Fruit fly (Drosophila melanogaster) whole organism, embryonic: Measurements from ENCODE around the gene CG7781.
A peak's percentile ranks its signal among the peaks of the same experiment; 100 is the strongest.

Experiments used
- ATbp ChIP-seq: fragments of 200-800 bp; sonication (Bioruptor generic); optimal IDR thresholded peaks from 2 replicates; lab custom pipeline; 2017; ENCODE audit warnings: missing biosample characterization, mild to moderate bottlenecking, missing genetic modification characterization, missing genetic modification reagents
- CG11093 ChIP-seq: fragments of 200-800 bp; sonication (Bioruptor generic); IDR thresholded peaks from 3 replicates; pipeline ENCODE4 v1.3.6; 2022; ENCODE audit warnings: missing biosample characterization, missing genetic modification characterization
- CG11398 ChIP-seq: fragments of 200-800 bp; sonication (Bioruptor generic); optimal IDR thresholded peaks from 2 replicates; lab custom pipeline; 2016; ENCODE audit warnings: missing biosample characterization, missing genetic modification characterization
- CG12104 ChIP-seq: fragments of 200-800 bp; sonication (Bioruptor generic); optimal IDR thresholded peaks from 3 replicates; lab custom pipeline; 2016; ENCODE audit warnings: missing biosample characterization, missing genetic modification characterization
- CG12219 ChIP-seq: fragments of 200-800 bp; sonication (Bioruptor generic); optimal IDR thresholded peaks from 3 replicates; lab custom pipeline; 2018; ENCODE audit warnings: missing biosample characterization, mild to moderate bottlenecking, missing genetic modification characterization
- CG12769 ChIP-seq: fragments of 200-800 bp; sonication (Bioruptor generic); optimal IDR thresholded peaks from 2 replicates; lab custom pipeline; 2019; ENCODE audit warnings: missing biosample characterization, mild to moderate bottlenecking, missing genetic modification characterization, moderate library complexity
- CG14441 ChIP-seq: fragments of 200-800 bp; sonication (Bioruptor generic); IDR thresholded peaks from 2 replicates; pipeline ENCODE4 v1.3.6; 2022; ENCODE audit warnings: missing biosample characterization, missing genetic modification characterization
- CG14710 ChIP-seq: fragments of 200-800 bp; sonication (Bioruptor generic); optimal IDR thresholded peaks from 3 replicates; lab custom pipeline; 2019; ENCODE audit warnings: missing biosample characterization, mild to moderate bottlenecking, missing genetic modification characterization, moderate library complexity
- CG1602 ChIP-seq: fragments of 200-800 bp; sonication (Bioruptor generic); optimal IDR thresholded peaks from 3 replicates; lab custom pipeline; 2016; ENCODE audit warnings: missing biosample characterization, missing genetic modification characterization
- CG2116 ChIP-seq: fragments of 200-800 bp; sonication (Bioruptor generic); optimal IDR thresholded peaks from 3 replicates; lab custom pipeline; 2018; ENCODE audit warnings: missing biosample characterization, mild to moderate bottlenecking, missing genetic modification characterization
- CG2678 ChIP-seq: fragments of 200-800 bp; sonication (Bioruptor generic); optimal IDR thresholded peaks from 3 replicates; lab custom pipeline; 2019; ENCODE audit warnings: missing biosample characterization, mild to moderate bottlenecking, missing genetic modification characterization, moderate library complexity
- CG4360 ChIP-seq: fragments of 200-800 bp; sonication (Bioruptor generic); IDR thresholded peaks from 2 replicates; pipeline ENCODE4 v1.3.6; 2022; ENCODE audit warnings: missing biosample characterization, missing genetic modification characterization
- CG6689 ChIP-seq: fragments of 200-800 bp; sonication (Bioruptor generic); IDR thresholded peaks from 2 replicates; pipeline ENCODE4 v1.3.6; 2022; ENCODE audit warnings: missing biosample characterization, missing genetic modification characterization
- CG6813 ChIP-seq: fragments of 200-800 bp; sonication (Bioruptor generic); optimal IDR thresholded peaks from 2 replicates; lab custom pipeline; 2017; ENCODE audit warnings: missing biosample characterization, missing genetic modification characterization, mild to moderate bottlenecking, moderate library complexity, missing genetic modification reagents
- CG7357 ChIP-seq: fragments of 200-800 bp; sonication (Bioruptor generic); IDR thresholded peaks from 3 replicates; pipeline ENCODE4 v1.3.6; 2022; ENCODE audit warnings: missing biosample characterization, missing genetic modification characterization
- CG7928 ChIP-seq: fragments of 200-800 bp; sonication (Bioruptor generic); optimal IDR thresholded peaks from 2 replicates; lab custom pipeline; 2017; ENCODE audit warnings: missing biosample characterization, mild to moderate bottlenecking, missing genetic modification characterization
- CG9727 ChIP-seq: fragments of 200-800 bp; sonication (Bioruptor generic); optimal IDR thresholded peaks from 3 replicates; lab custom pipeline; 2017; ENCODE audit warnings: missing biosample characterization, mild to moderate bottlenecking, missing genetic modification characterization
- Dad ChIP-seq: fragments of 200-800 bp; sonication (Bioruptor generic); optimal IDR thresholded peaks from 3 replicates; lab custom pipeline; 2016; ENCODE audit warnings: missing biosample characterization, missing genetic modification characterization
- Dip3 ChIP-seq: fragments of 200-800 bp; sonication (Bioruptor generic); optimal IDR thresholded peaks from 3 replicates; lab custom pipeline; 2016; ENCODE audit warnings: missing biosample characterization, missing genetic modification characterization
- Dp ChIP-seq: fragments of 200-800 bp; sonication (Bioruptor generic); optimal IDR thresholded peaks from 2 replicates; lab custom pipeline; 2018; ENCODE audit warnings: missing biosample characterization, mild to moderate bottlenecking, missing genetic modification characterization, moderate library complexity
- HLH54F ChIP-seq: fragments of 200-800 bp; sonication (Bioruptor generic); optimal IDR thresholded peaks from 3 replicates; lab custom pipeline; 2016; ENCODE audit warnings: missing biosample characterization, missing genetic modification characterization
- HLHmδ ChIP-seq: fragments of 200-800 bp; sonication (Bioruptor generic); optimal IDR thresholded peaks from 2 replicates; lab custom pipeline; 2018; ENCODE audit warnings: missing biosample characterization, mild to moderate bottlenecking, missing genetic modification characterization, moderate library complexity
- Hand ChIP-seq: fragments of 200-800 bp; sonication (Bioruptor generic); optimal IDR thresholded peaks from 2 replicates; lab custom pipeline; 2017; ENCODE audit warnings: mild to moderate bottlenecking, missing biosample characterization, missing genetic modification reagents, missing genetic modification characterization
- Hey ChIP-seq: fragments of 200-800 bp; sonication (Bioruptor generic); optimal IDR thresholded peaks from 3 replicates; lab custom pipeline; 2018; ENCODE audit warnings: missing biosample characterization, mild to moderate bottlenecking, missing genetic modification characterization
- Hmr ChIP-seq: fragments of 200-800 bp; sonication (Bioruptor generic); optimal IDR thresholded peaks from 3 replicates; lab custom pipeline; 2017; ENCODE audit warnings: mild to moderate bottlenecking, missing biosample characterization, missing genetic modification reagents, missing genetic modification characterization
- Hr51 ChIP-seq, 2 experiments: fragments of 200-800 bp; sonication (Bioruptor generic); optimal IDR thresholded peaks; 2 replicates in 1 of 2; 3 replicates in 1 of 2; lab custom pipeline; 2016 to 2018; ENCODE audit warnings: missing biosample characterization in 2 of 2, missing genetic modification characterization in 2 of 2, mild to moderate bottlenecking in 1 of 2, moderate library complexity in 1 of 2
- Hsf ChIP-seq: fragments of 200-800 bp; sonication (Bioruptor generic); optimal IDR thresholded peaks from 3 replicates; lab custom pipeline; 2016; ENCODE audit warnings: missing biosample characterization, missing genetic modification characterization
- Lim3 ChIP-seq: fragments of 200-800 bp; sonication (Bioruptor generic); IDR thresholded peaks from 2 replicates; pipeline ENCODE4 v1.3.6; 2022; ENCODE audit warnings: missing biosample characterization, missing genetic modification characterization
- Poxn ChIP-seq: fragments of 200-800 bp; sonication (Bioruptor generic); IDR thresholded peaks from 2 replicates; pipeline ENCODE4 v1.3.6; 2022; ENCODE audit warnings: missing biosample characterization, missing genetic modification characterization
- Ravus ChIP-seq: fragments of 200-800 bp; sonication (Bioruptor generic); IDR thresholded peaks from 2 replicates; pipeline ENCODE4 v1.3.6; 2022; ENCODE audit warnings: missing biosample characterization, missing genetic modification characterization
- Sox102F ChIP-seq: fragments of 200-800 bp; sonication (Bioruptor generic); optimal IDR thresholded peaks from 2 replicates; lab custom pipeline; 2018; ENCODE audit warnings: missing biosample characterization, mild to moderate bottlenecking, missing genetic modification characterization, moderate library complexity
- Sry-β ChIP-seq: fragments of 200-800 bp; sonication (Bioruptor generic); optimal IDR thresholded peaks from 2 replicates; lab custom pipeline; 2018; ENCODE audit warnings: missing biosample characterization, mild to moderate bottlenecking, missing genetic modification characterization, moderate library complexity
- YL-1 ChIP-seq: fragments of 200-800 bp; sonication (Bioruptor generic); optimal IDR thresholded peaks from 3 replicates; lab custom pipeline; 2017; ENCODE audit warnings: missing biosample characterization, mild to moderate bottlenecking, missing genetic modification characterization
- ap ChIP-seq: fragments of 200-800 bp; sonication (Bioruptor generic); IDR thresholded peaks from 2 replicates; pipeline ENCODE4 v1.3.6; 2022; ENCODE audit warnings: missing biosample characterization, missing genetic modification characterization
- ara ChIP-seq: fragments of 200-800 bp; sonication (Bioruptor generic); IDR thresholded peaks from 2 replicates; pipeline ENCODE4 v1.3.6; 2022; ENCODE audit warnings: missing biosample characterization, missing genetic modification characterization
- chinmo ChIP-seq: fragments of 200-800 bp; sonication (Bioruptor generic); IDR thresholded peaks from 4 replicates; pipeline ENCODE4 v1.3.6; 2022; ENCODE audit warnings: missing biosample characterization, missing genetic modification characterization; ENCODE audit not compliant: partially characterized antibody
- corto ChIP-seq: fragments of 200-800 bp; sonication (Bioruptor generic); optimal IDR thresholded peaks from 2 replicates; lab custom pipeline; 2016; ENCODE audit warnings: missing biosample characterization, mild to moderate bottlenecking, missing genetic modification characterization, moderate library complexity
- crp ChIP-seq, 2 experiments: fragments of 200-800 bp; sonication (Bioruptor generic); optimal IDR thresholded peaks; 2 replicates in 1 of 2; 3 replicates in 1 of 2; lab custom pipeline; 2017; ENCODE audit warnings: missing biosample characterization in 2 of 2, missing genetic modification characterization in 2 of 2, mild to moderate bottlenecking in 1 of 2, moderate library complexity in 1 of 2
- eyg ChIP-seq: fragments of 200-800 bp; sonication (Bioruptor generic); optimal IDR thresholded peaks from 3 replicates; lab custom pipeline; 2016; ENCODE audit warnings: missing biosample characterization, missing genetic modification characterization
- fu2 ChIP-seq: fragments of 200-800 bp; sonication (Bioruptor generic); optimal IDR thresholded peaks from 2 replicates; lab custom pipeline; 2016; ENCODE audit warnings: missing biosample characterization, missing genetic modification characterization
- gsb ChIP-seq: fragments of 200-800 bp; sonication (Bioruptor generic); IDR thresholded peaks from 2 replicates; pipeline ENCODE4 v1.3.6; 2022; ENCODE audit warnings: missing biosample characterization, missing genetic modification characterization
- gsb-n ChIP-seq: fragments of 200-800 bp; sonication (Bioruptor generic); optimal IDR thresholded peaks from 3 replicates; lab custom pipeline; 2018; ENCODE audit warnings: missing biosample characterization, mild to moderate bottlenecking, missing genetic modification characterization
- ham ChIP-seq: fragments of 200-800 bp; sonication (Bioruptor generic); IDR thresholded peaks from 2 replicates; pipeline ENCODE4 v1.3.6; 2022; ENCODE audit warnings: missing biosample characterization, missing genetic modification characterization
- hbn ChIP-seq: fragments of 200-800 bp; sonication (Bioruptor generic); IDR thresholded peaks from 2 replicates; pipeline ENCODE4 v1.3.6; 2022; ENCODE audit warnings: missing biosample characterization, missing genetic modification characterization; ENCODE audit not compliant: partially characterized antibody
- klu ChIP-seq: fragments of 200-800 bp; sonication (Bioruptor generic); IDR thresholded peaks from 2 replicates; pipeline ENCODE4 v1.3.6; 2022; ENCODE audit warnings: missing biosample characterization, missing genetic modification characterization
- peb ChIP-seq: fragments of 200-800 bp; sonication (Bioruptor generic); IDR thresholded peaks from 2 replicates; pipeline ENCODE4 v1.3.6; 2022; ENCODE audit warnings: missing biosample characterization, missing genetic modification characterization
- schlank ChIP-seq: fragments of 200-800 bp; sonication (Bioruptor generic); optimal IDR thresholded peaks from 2 replicates; lab custom pipeline; 2018; ENCODE audit warnings: missing biosample characterization, mild to moderate bottlenecking, missing genetic modification characterization
- tup ChIP-seq: fragments of 200-800 bp; sonication (Bioruptor generic); optimal IDR thresholded peaks from 2 replicates; lab custom pipeline; 2016; ENCODE audit warnings: missing biosample characterization, mild to moderate bottlenecking, missing genetic modification characterization, moderate library complexity
- vnd ChIP-seq: fragments of 200-800 bp; sonication (Bioruptor generic); IDR thresholded peaks from 3 replicates; pipeline ENCODE4 v1.3.6; 2022; ENCODE audit warnings: missing biosample characterization, missing genetic modification characterization; ENCODE audit not compliant: partially characterized antibody

The CG7781 gene

dm6 chr2L:8279400-8280065 lies 45.7 kb downstream of the CG7781 start (continued):
- TF ChIP-seq fu2 (GFP tag; lab: Kevin White, UChicago) (no peak), Lim3 (no peak), Sry-β (peak; percentile 24), CG11093 (GFP tag; lab: Robert Waterston, UW) (no peak), Hand (GFP tag; lab: Kevin White, UChicago) (no peak), tup (GFP tag; lab: Kevin White, UChicago) (peak; percentile 41), Sox102F (peak; percentile 37), CG11398 (GFP tag; lab: Kevin White, UChicago) (no peak), CG6689 (peak; percentile 64), CG2678 (peak; percentile 66), CG14441 (GFP tag; lab: Robert Waterston, UW) (no peak), CG7928 (GFP tag; lab: Kevin White, UChicago) (no peak), CG12104 (GFP tag; lab: Kevin White, UChicago) (peak; percentile 38), CG14710 (tag; lab: Kevin White, UChicago) (peak; percentile 88), Hmr (GFP tag; lab: Kevin White, UChicago) (no peak), CG12769 (tag; lab: Kevin White, UChicago) (no peak), CG4360 (peak; percentile 86), CG7357 (GFP tag; lab: Robert Waterston, UW) (no peak; the same call in 2 of the 3 replicates), HLHmδ (GFP tag; lab: Kevin White, UChicago) (no peak), CG2116 (GFP tag; lab: Kevin White, UChicago) (peak; percentile 2), chinmo (GFP tag; lab: Robert Waterston, UW) (no peak), gsb (GFP tag; lab: Robert Waterston, UW) (no peak), eyg (no peak), hbn (GFP tag; lab: Robert Waterston, UW) (no peak), CG9727 (GFP tag; lab: Kevin White, UChicago) (peak; percentile 84), CG12219 (peak; percentile 51), vnd (no peak), CG1602 (GFP tag; lab: Kevin White, UChicago) (peak; percentile 57), Dp (no peak), ham (GFP tag; lab: Robert Waterston, UW) (no peak), ATbp (GFP tag; lab: Kevin White, UChicago) (peak; percentile 24), Poxn (GFP tag; lab: Robert Waterston, UW) (no peak), Dip3 (GFP tag; lab: Kevin White, UChicago) (peak; percentile 7), crp (GFP tag; optimal IDR thresholded peaks at IDR 0.05; lab: Kevin White, UChicago) (no peak), Hsf (GFP tag; lab: Kevin White, UChicago) (peak; percentile 71), HLH54F (GFP tag; lab: Kevin White, UChicago) (peak; percentile 5), YL-1 (GFP tag; lab: Kevin White, UChicago) (no peak), schlank (tag; lab: Kevin White, UChicago) (no peak), Hr51 (GFP tag; optimal IDR thresholded peaks at IDR 0.05; lab: Kevin White, UChicago) (peak; percentile 12 to 48), ara (peak; percentile 82), gsb-n (tag; lab: Kevin White, UChicago) (peak; percentile 81), klu (GFP tag; lab: Robert Waterston, UW) (peak; percentile 18; the same call in 1 of the 2 replicates), Dad (GFP tag; lab: Kevin White, UChicago) (peak; percentile 52), peb (GFP tag; lab: Robert Waterston, UW) (peak; percentile 42; the same call in 1 of the 2 replicates), Ravus (no peak), ap (no peak), CG6813 (GFP tag; lab: Kevin White, UChicago) (peak; percentile 60), Hey (tag; lab: Kevin White, UChicago) (no peak), corto (GFP tag; lab: Kevin White, UChicago) (peak; percentile 94)
